Worm (Caenorhabditis elegans) whole organism, mixed stage, embryonic: ENCODE results near the gene hum-10.

Experiments
- M03D4.4 ChIP-seq: sonication (generic microtip); optimal IDR thresholded peaks from 2 replicates; lab custom pipeline; 2017; ENCODE audit warnings: mild to moderate bottlenecking, missing genetic modification characterization, missing compliant biosample characterization
- bed-3 ChIP-seq: fragments of 200-800 bp; sonication (Bioruptor generic); optimal IDR thresholded peaks from 3 replicates; lab custom pipeline; 2018; ENCODE audit warnings: mild to moderate bottlenecking, missing genetic modification characterization, moderate library complexity, missing compliant biosample characterization
- blmp-1 ChIP-seq: fragments of 150-350 bp; optimal IDR thresholded peaks from 2 replicates; lab custom pipeline; 2014; ENCODE audit warnings: missing biosample characterization, missing genetic modification characterization
- ceh-39 ChIP-seq: fragments of 150-350 bp; optimal IDR thresholded peaks from 2 replicates; lab custom pipeline; 2014; ENCODE audit warnings: missing biosample characterization, missing genetic modification characterization
- ceh-43 ChIP-seq: fragments of 200-800 bp; sonication (Bioruptor generic); optimal IDR thresholded peaks from 2 replicates; lab custom pipeline; 2018; ENCODE audit warnings: mild to moderate bottlenecking, missing genetic modification characterization, moderate library complexity, missing compliant biosample characterization
- ceh-83 ChIP-seq: fragments of 200-800 bp; sonication (Bioruptor generic); optimal IDR thresholded peaks from 2 replicates; lab custom pipeline; 2018; ENCODE audit warnings: mild to moderate bottlenecking, missing genetic modification characterization, missing compliant biosample characterization
- ces-1 ChIP-seq: fragments of 150-350 bp; optimal IDR thresholded peaks from 2 replicates; lab custom pipeline; 2014; ENCODE audit warnings: missing biosample characterization, missing genetic modification reagents, missing genetic modification characterization
- cnd-1 ChIP-seq: fragments of 200-800 bp; sonication (Bioruptor generic); optimal IDR thresholded peaks from 2 replicates; lab custom pipeline; 2018; ENCODE audit warnings: mild to moderate bottlenecking, missing genetic modification characterization, missing compliant biosample characterization
- drap-1 ChIP-seq: fragments of 200-800 bp; sonication (Bioruptor generic); optimal IDR thresholded peaks from 3 replicates; lab custom pipeline; 2018; ENCODE audit warnings: mild to moderate bottlenecking, missing genetic modification characterization, missing compliant biosample characterization
- elt-1 ChIP-seq: sonication (generic microtip); optimal IDR thresholded peaks from 2 replicates; lab custom pipeline; 2017; ENCODE audit warnings: missing genetic modification characterization, mild to moderate bottlenecking, missing compliant biosample characterization, antibody characterized with exemption, moderate library complexity, borderline replicate concordance; ENCODE audit not compliant: insufficient read depth
- elt-3 ChIP-seq: fragments of 150-350 bp; optimal IDR thresholded peaks from 2 replicates; lab custom pipeline; 2014; ENCODE audit warnings: missing biosample characterization, missing genetic modification characterization
- flh-1 ChIP-seq: fragments of 200-800 bp; sonication (Bioruptor generic); optimal IDR thresholded peaks from 2 replicates; lab custom pipeline; 2018; ENCODE audit warnings: mild to moderate bottlenecking, missing genetic modification characterization, moderate library complexity, missing compliant biosample characterization
- ham-2 ChIP-seq: fragments of 200-800 bp; sonication (Bioruptor generic); optimal IDR thresholded peaks from 2 replicates; lab custom pipeline; 2018; ENCODE audit warnings: mild to moderate bottlenecking, missing genetic modification characterization, missing compliant biosample characterization
- hlh-1 ChIP-seq: fragments of 150-350 bp; optimal IDR thresholded peaks from 2 replicates; lab custom pipeline; 2014; ENCODE audit warnings: missing biosample characterization, missing genetic modification reagents, missing genetic modification characterization
- lin-13 ChIP-seq: fragments of 150-350 bp; optimal IDR thresholded peaks from 2 replicates; lab custom pipeline; 2014; ENCODE audit warnings: missing biosample characterization, missing genetic modification characterization
- lin-32 ChIP-seq: fragments of 200-800 bp; sonication (Bioruptor generic); optimal IDR thresholded peaks from 2 replicates; lab custom pipeline; 2018; ENCODE audit warnings: mild to moderate bottlenecking, missing genetic modification characterization, missing compliant biosample characterization
- lsy-2 ChIP-seq: fragments of 150-350 bp; optimal IDR thresholded peaks from 2 replicates; lab custom pipeline; 2014; ENCODE audit warnings: missing biosample characterization, missing genetic modification characterization
- mab-5 ChIP-seq: fragments of 150-350 bp; optimal IDR thresholded peaks from 2 replicates; lab custom pipeline; 2014; ENCODE audit warnings: missing biosample characterization, missing genetic modification characterization
- mep-1 ChIP-seq: fragments of 150-350 bp; optimal IDR thresholded peaks from 2 replicates; lab custom pipeline; 2017; ENCODE audit warnings: missing biosample characterization, missing genetic modification reagents, missing genetic modification characterization, inconsistent platforms
- mls-2 ChIP-seq: sonication (generic microtip); optimal IDR thresholded peaks from 2 replicates; lab custom pipeline; 2016; ENCODE audit warnings: mild to moderate bottlenecking, missing genetic modification characterization, moderate library complexity, missing compliant biosample characterization
- nhr-12 ChIP-seq: fragments of 150-350 bp; optimal IDR thresholded peaks from 2 replicates; lab custom pipeline; 2014; ENCODE audit warnings: missing biosample characterization, missing genetic modification characterization
- nhr-2 ChIP-seq: fragments of 150-350 bp; optimal IDR thresholded peaks from 2 replicates; lab custom pipeline; 2014; ENCODE audit warnings: missing biosample characterization, missing genetic modification characterization
- nhr-237 ChIP-seq: fragments of 150-350 bp; optimal IDR thresholded peaks from 2 replicates; lab custom pipeline; 2014; ENCODE audit warnings: missing biosample characterization, missing genetic modification characterization
- nhr-28 ChIP-seq: fragments of 150-350 bp; optimal IDR thresholded peaks from 2 replicates; lab custom pipeline; 2014; ENCODE audit warnings: missing biosample characterization, missing genetic modification characterization
- nhr-76 ChIP-seq: sonication (generic microtip); optimal IDR thresholded peaks from 2 replicates; lab custom pipeline; 2017; ENCODE audit warnings: missing biosample characterization, missing genetic modification characterization
- pha-4 ChIP-seq: fragments of 150-350 bp; optimal IDR thresholded peaks from 2 replicates; lab custom pipeline; 2018; ENCODE audit warnings: missing biosample characterization, missing genetic modification reagents, missing genetic modification characterization
- sem-2 ChIP-seq: fragments of 200-800 bp; sonication (Bioruptor generic); optimal IDR thresholded peaks from 2 replicates; lab custom pipeline; 2018; ENCODE audit warnings: mild to moderate bottlenecking, missing genetic modification characterization, missing compliant biosample characterization
- snpc-4 ChIP-seq: fragments of 150-350 bp; optimal IDR thresholded peaks from 2 replicates; lab custom pipeline; 2014; ENCODE audit warnings: missing biosample characterization, missing genetic modification characterization
- sptf-1 ChIP-seq: sonication (generic microtip); optimal IDR thresholded peaks from 2 replicates; lab custom pipeline; 2017; ENCODE audit warnings: mild to moderate bottlenecking, missing genetic modification characterization, moderate library complexity, missing compliant biosample characterization
- tbx-8 ChIP-seq: fragments of 200-800 bp; sonication (Bioruptor generic); optimal IDR thresholded peaks from 2 replicates; lab custom pipeline; 2018; ENCODE audit warnings: mild to moderate bottlenecking, missing genetic modification characterization, moderate library complexity, missing compliant biosample characterization
- unc-39 ChIP-seq: fragments of 150-350 bp; optimal IDR thresholded peaks from 2 replicates; lab custom pipeline; 2014; ENCODE audit warnings: missing biosample characterization, missing genetic modification characterization
- unc-62 ChIP-seq: fragments of 150-350 bp; optimal IDR thresholded peaks from 2 replicates; lab custom pipeline; 2014; ENCODE audit warnings: missing biosample characterization, missing genetic modification reagents, missing genetic modification characterization
- zip-8 ChIP-seq: fragments of 150-350 bp; optimal IDR thresholded peaks from 2 replicates; lab custom pipeline; 2014; ENCODE audit warnings: missing biosample characterization, missing genetic modification characterization
- ztf-11 ChIP-seq: fragments of 150-350 bp; optimal IDR thresholded peaks from 2 replicates; lab custom pipeline; 2014; ENCODE audit warnings: missing biosample characterization, missing genetic modification characterization

The hum-10 gene

ce11 chrX:4754725-4755124 lies 27.4 kb downstream of the hum-10 start, which contains the start of gene C39E6.2:
Gene C39E6.2 (minus strand): TSS chrX:4755118.
- TF ChIP-seq M03D4.4 (no peak), unc-39 (tag; lab: Kevin White, UChicago) (no peak), unc-62 (no peak), lsy-2 (tag; lab: Kevin White, UChicago) (no peak), snpc-4 (tag; lab: Kevin White, UChicago) (no peak), nhr-12 (tag; lab: Kevin White, UChicago) (no peak), ces-1 (no peak), hlh-1 (no peak), blmp-1 (tag; lab: Kevin White, UChicago) (no peak), ham-2 (GFP tag; lab: Kevin White, UChicago) (no peak), drap-1 (no peak), flh-1 (no peak), lin-13 (tag; lab: Kevin White, UChicago) (no peak), sem-2 (GFP tag; lab: Kevin White, UChicago) (no peak), ceh-39 (no peak), nhr-28 (tag; lab: Kevin White, UChicago) (no peak), mls-2 (no peak), tbx-8 (GFP tag; lab: Kevin White, UChicago) (no peak), ceh-43 (no peak)

ce11 chrX:4749080-4749479 lies 33.0 kb downstream of the hum-10 start, which contains the start of gene lon-2:
Gene lon-2 (minus strand): TSS chrX:4749083.
- TF ChIP-seq ham-2 (GFP tag; lab: Kevin White, UChicago), result no peak
- no peak for TF ChIP-seq mab-5 (tag; lab: Kevin White, UChicago)
- no peak for TF ChIP-seq nhr-28 (tag; lab: Kevin White, UChicago)
- no peak for TF ChIP-seq hlh-1
- TF ChIP-seq sem-2 (GFP tag; lab: Kevin White, UChicago), result no peak
- TF ChIP-seq ceh-83 (GFP tag; lab: Kevin White, UChicago), result no peak
- no peak for TF ChIP-seq mep-1
- TF ChIP-seq elt-3 (tag; lab: Kevin White, UChicago), result no peak
- TF ChIP-seq ceh-43, result no peak
- no peak for TF ChIP-seq mls-2
- TF ChIP-seq snpc-4 (tag; lab: Kevin White, UChicago), result no peak
- TF ChIP-seq drap-1, result no peak
- no peak for TF ChIP-seq ces-1
- no peak for TF ChIP-seq nhr-237 (tag; lab: Kevin White, UChicago)
- no peak for TF ChIP-seq ztf-11 (tag; lab: Kevin White, UChicago)

- TF ChIP-seq mep-1 (no peak), lsy-2 (tag; lab: Kevin White, UChicago) (no peak), elt-1 (tag; lab: Kevin White, UChicago) (no peak), ztf-11 (tag; lab: Kevin White, UChicago) (no peak), nhr-2 (no peak), nhr-28 (tag; lab: Kevin White, UChicago) (no peak), blmp-1 (tag; lab: Kevin White, UChicago) (no peak), unc-39 (tag; lab: Kevin White, UChicago) (no peak), zip-8 (no peak)
Measured at ce11 chrX:4744037-4744436, 38.1 kb downstream of the hum-10 start.

ce11 chrX:4742285-4742684 lies 39.8 kb downstream of the hum-10 start:
- TF ChIP-seq cnd-1 (tag; lab: Kevin White, UChicago) (peak; percentile 26), lin-32 (GFP tag; lab: Kevin White, UChicago) (no peak)

ce11 chrX:4740630-4741029 lies 41.5 kb downstream of the hum-10 start:
- TF ChIP-seq hlh-1 (no peak), mep-1 (no peak), drap-1 (no peak), snpc-4 (tag; lab: Kevin White, UChicago) (no peak), bed-3 (no peak), lin-13 (tag; lab: Kevin White, UChicago) (no peak), M03D4.4 (no peak), mls-2 (no peak), ces-1 (no peak), sptf-1 (tag; lab: Kevin White, UChicago) (no peak), nhr-76 (tag; lab: Kevin White, UChicago) (no peak), nhr-2 (no peak), pha-4 (no peak), zip-8 (no peak), sem-2 (GFP tag; lab: Kevin White, UChicago) (no peak), nhr-28 (tag; lab: Kevin White, UChicago) (no peak)
